Fruit fly (Drosophila melanogaster) whole organism: ENCODE results near the gene CG31551.

Source experiments
- CG8478 ChIP-seq: fragments of >200 bp; optimal IDR thresholded peaks from 2 replicates; lab custom pipeline; 2018; ENCODE audit warnings: inconsistent platforms
- EcR ChIP-seq, 2 experiments: fragments of >200 bp; optimal IDR thresholded peaks; 2 replicates each; lab custom pipeline; 2017; ENCODE audit warnings: missing biosample characterization in 2 of 2, missing genetic modification characterization in 2 of 2, missing genetic modification reagents in 2 of 2

DNA sequence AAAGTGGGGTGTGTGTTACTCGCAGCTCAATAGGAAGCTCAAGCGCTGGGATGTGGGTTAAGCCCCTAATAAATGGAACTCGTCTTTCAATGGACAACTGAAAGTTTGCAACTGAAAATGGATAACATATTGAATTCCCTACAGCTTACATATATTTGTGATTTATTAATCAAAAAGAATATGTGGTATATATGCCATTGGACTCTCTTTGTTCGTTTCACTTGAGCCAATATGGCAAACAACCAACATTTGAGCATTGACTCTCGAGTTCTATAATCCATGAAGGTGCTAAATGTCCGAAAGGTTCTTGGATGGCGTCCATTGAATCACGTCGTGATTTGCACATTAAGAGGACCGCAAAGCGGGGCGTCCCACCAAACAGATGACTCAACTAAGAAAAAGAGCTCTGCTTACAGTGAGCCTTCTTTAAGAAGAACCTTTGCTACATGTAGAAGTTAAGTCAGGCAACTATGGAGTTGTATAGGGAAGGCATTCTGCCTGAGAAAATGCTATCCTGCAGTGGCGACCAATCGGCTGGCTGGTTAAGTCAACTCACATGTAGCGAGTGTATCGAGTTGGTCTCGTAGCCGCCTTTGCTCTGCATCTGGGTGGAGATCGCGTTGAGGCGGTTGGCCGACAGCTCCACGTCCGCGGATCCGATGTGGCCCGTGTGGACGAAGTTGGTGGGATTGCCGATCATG lies 9.6 kb upstream of the CG31551 start:
- no peak for TF ChIP-seq CG8478 (lab: Kevin White, UChicago)
- no peak for TF ChIP-seq EcR (GFP tag; optimal IDR thresholded peaks at IDR 0.05; lab: Kevin White, UChicago)
